Worm (Caenorhabditis elegans): Measurements from ENCODE around the gene catp-4.

The catp-4 gene

DNA sequence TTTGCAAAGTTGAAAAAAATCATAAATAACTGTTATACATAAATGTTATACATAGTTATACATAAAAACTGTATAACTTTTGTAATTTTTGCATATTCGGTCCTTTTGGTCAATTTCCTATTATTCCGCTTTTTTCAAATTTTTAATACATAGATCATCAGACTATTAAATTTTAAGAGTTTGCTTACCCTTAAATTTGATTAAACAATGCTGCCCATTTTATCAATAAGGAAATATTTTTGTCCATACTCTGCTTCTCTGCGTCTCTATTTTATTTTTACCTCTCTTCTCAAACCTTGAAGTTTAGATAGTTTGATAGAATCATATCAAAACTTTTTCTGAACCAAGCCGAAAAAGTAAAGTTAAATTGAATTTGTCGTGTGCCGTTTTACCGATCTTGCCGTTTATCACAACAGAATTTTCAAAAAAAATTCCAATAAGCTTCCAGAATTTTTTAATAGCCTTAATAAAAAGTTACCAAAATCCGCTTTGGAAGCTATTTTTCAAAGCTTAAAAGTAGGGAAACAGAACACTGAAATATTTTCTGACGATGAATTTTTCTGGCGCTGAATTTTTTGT, 6.0 kb downstream of the catp-4 start:
- TF ChIP-seq elt-2 (tag; optimal IDR thresholded peaks at IDR 0.05) (no peak), ahr-1 (tag; optimal IDR thresholded peaks at IDR 0.05) (no peak), ceh-22 (tag; optimal IDR thresholded peaks at IDR 0.05) (no peak), zip-5 (tag; optimal IDR thresholded peaks at IDR 0.05) (no peak), ceh-18 (tag; optimal IDR thresholded peaks at IDR 0.05) (no peak)

DNA sequence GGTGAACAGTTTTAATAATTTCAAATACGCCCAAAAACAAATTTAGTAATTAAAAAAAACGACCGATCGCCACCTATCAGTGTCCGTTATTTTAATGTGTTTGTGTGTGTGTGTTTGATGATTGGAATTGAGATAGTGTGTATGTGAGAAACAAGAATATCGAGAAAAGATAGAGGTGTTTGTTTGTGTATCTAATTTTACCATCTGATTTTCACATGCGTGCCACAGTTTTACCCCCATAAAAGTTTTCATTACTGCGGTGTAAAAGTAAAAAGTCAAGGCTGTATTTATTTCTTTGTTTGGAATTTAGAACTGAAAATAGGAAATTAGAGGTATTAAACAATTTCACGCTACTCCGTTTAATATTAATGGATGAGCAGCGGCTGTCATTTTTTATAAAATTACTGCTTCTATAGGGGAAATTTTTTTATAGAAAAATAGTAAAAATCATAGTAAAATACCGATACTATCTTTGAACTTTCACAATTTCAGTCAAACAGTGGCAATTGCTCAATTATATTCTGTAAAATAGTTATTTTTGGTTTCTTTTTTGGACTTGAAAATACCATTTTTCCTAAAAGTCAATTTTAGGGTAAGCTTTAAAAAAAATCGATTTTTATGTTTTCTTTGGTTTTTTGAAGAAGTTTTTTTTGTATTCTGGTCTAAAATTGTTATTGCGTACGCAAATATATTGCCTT, 6.7 kb downstream of the catp-4 start:
- no peak for TF ChIP-seq tbx-7 (tag; optimal IDR thresholded peaks at IDR 0.05)
- TF ChIP-seq pha-2 (tag; optimal IDR thresholded peaks at IDR 0.05) = no peak
- peak; percentile 25 for TF ChIP-seq elt-2 (tag; optimal IDR thresholded peaks at IDR 0.05)
- TF ChIP-seq gmeb-2 (tag; optimal IDR thresholded peaks at IDR 0.05) = no peak

DNA sequence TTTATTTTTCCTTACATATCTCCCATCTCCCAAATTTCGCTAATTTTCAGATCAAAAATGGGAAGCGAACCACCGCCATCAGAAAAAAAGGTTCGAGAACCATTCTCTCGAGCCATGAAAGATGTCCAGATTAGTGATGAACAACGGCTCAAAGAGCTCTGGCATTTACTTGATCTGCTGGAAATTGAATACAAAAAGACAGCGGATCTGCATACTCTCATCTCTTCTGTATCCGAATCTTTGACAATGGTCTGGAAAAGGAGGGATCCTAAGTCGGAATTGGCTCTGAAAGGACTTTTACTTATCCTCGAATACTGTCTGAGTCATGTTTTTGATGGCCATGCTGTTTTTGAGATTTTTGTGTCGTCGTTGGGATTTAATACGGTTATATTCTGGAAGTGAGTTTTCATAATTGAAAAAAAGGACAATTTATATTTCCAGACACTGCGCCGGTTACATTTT, 7.5 kb downstream of the catp-4 start, which contains the start of gene tps-2:
TSS of gene tps-2 (plus strand) at position 51 of the 462 bp plus-strand sequence.
- TF ChIP-seq nhr-232 (tag; optimal IDR thresholded peaks at IDR 0.05) = no peak
- no peak for TF ChIP-seq odd-2 (tag; optimal IDR thresholded peaks at IDR 0.05)
- TF ChIP-seq K02D7.2 (tag; optimal IDR thresholded peaks at IDR 0.05) = no peak
- TF ChIP-seq ahr-1 (tag; optimal IDR thresholded peaks at IDR 0.05) = no peak
- TF ChIP-seq mec-3 (tag; optimal IDR thresholded peaks at IDR 0.05; ENCODE audit: borderline replicate concordance) = no peak
- no peak for TF ChIP-seq zip-5 (tag; optimal IDR thresholded peaks at IDR 0.05)
- TF ChIP-seq ceh-24 (tag; optimal IDR thresholded peaks at IDR 0.05) = no peak
- TF ChIP-seq ref-2 (tag; optimal IDR thresholded peaks at IDR 0.05) = no peak

DNA sequence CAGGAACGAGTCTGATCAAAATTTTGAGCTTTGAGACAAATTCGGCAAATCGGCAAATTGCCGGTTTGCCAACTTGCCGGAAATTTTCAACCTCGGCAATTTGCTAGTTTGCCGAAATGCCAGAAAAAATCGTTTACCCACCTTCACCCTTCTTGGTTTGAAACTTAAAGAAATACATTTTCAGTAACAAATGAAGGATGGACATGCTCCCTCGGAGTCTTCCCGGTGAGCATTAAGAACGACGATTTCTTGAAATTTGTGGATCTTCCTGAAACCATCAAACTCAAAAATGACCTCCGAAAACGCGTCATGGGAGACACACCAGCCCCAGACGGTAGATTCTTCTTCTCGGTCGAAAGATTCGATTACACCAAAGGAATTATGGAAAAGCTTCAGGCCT, 9.4 kb downstream of the catp-4 start:
- TF ChIP-seq hlh-8 (tag; optimal IDR thresholded peaks at IDR 0.05) = no peak
- no peak for TF ChIP-seq ceh-2 (tag; optimal IDR thresholded peaks at IDR 0.05)
- TF ChIP-seq hlh-30 (tag; optimal IDR thresholded peaks at IDR 0.05; ENCODE audit: insufficient read depth) = no peak
- TF ChIP-seq ztf-16 (tag; optimal IDR thresholded peaks at IDR 0.05) = no peak
- TF ChIP-seq fkh-10 (GFP tag; optimal IDR thresholded peaks at IDR 0.05) = no peak
- no peak for TF ChIP-seq ceh-18 (tag; optimal IDR thresholded peaks at IDR 0.05)
- TF ChIP-seq sox-2 (GFP tag; IDR thresholded peaks at IDR 0.05) = no peak
- no peak for TF ChIP-seq syd-9 (tag; optimal IDR thresholded peaks at IDR 0.05)
- no peak for TF ChIP-seq nhr-232 (tag; optimal IDR thresholded peaks at IDR 0.05)
- TF ChIP-seq pqm-1 (tag; optimal IDR thresholded peaks at IDR 0.05) = no peak
- TF ChIP-seq mec-3 (tag; optimal IDR thresholded peaks at IDR 0.05; ENCODE audit: borderline replicate concordance) = no peak

DNA sequence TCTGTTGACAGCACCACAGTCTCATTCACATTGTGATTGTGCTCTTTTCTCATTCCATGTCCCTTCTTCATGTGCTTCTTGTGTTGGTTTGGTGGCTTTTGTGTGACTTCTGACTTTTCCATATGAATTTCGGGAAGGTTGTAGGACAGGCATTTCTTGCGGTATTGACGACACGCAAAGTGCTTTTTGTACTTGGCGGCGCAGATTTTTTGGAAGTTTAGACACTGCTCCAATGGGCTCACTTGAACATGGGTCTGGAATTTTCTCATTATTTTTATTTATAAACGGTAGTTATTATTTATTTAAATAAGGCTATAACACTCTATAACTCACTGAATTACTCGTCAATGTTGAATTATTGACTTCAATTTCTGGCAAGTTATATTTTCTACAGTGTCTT, 10.9 kb downstream of the catp-4 start:
- TF ChIP-seq ceh-14 (tag; optimal IDR thresholded peaks at IDR 0.05) = no peak
- TF ChIP-seq dve-1 (tag; optimal IDR thresholded peaks at IDR 0.05) = no peak
- TF ChIP-seq ceh-45 (GFP tag; IDR thresholded peaks at IDR 0.05) = no peak
- TF ChIP-seq ceh-19 (GFP tag; optimal IDR thresholded peaks at IDR 0.05) = no peak
- no peak for TF ChIP-seq ceh-22 (tag; optimal IDR thresholded peaks at IDR 0.05)
- TF ChIP-seq syd-9 (tag; optimal IDR thresholded peaks at IDR 0.05) = no peak
- no peak for TF ChIP-seq dmd-4 (tag; optimal IDR thresholded peaks at IDR 0.05; ENCODE audit: borderline replicate concordance)
- no peak for TF ChIP-seq ceh-48 (tag; optimal IDR thresholded peaks at IDR 0.05)
- TF ChIP-seq sox-2 (GFP tag; IDR thresholded peaks at IDR 0.05) = no peak
- no peak for TF ChIP-seq tbx-2 (tag; optimal IDR thresholded peaks at IDR 0.05)
- no peak for TF ChIP-seq zip-5 (tag; optimal IDR thresholded peaks at IDR 0.05)
- TF ChIP-seq unc-55 (GFP tag; optimal IDR thresholded peaks at IDR 0.05) = no peak
- TF ChIP-seq elt-2 (tag; optimal IDR thresholded peaks at IDR 0.05) = no peak
- TF ChIP-seq hlh-13 (GFP tag; optimal IDR thresholded peaks at IDR 0.05) = no peak
- no peak for TF ChIP-seq ref-2 (tag; optimal IDR thresholded peaks at IDR 0.05)
- TF ChIP-seq tbx-7 (tag; optimal IDR thresholded peaks at IDR 0.05) = no peak
- TF ChIP-seq lim-6 (tag; optimal IDR thresholded peaks at IDR 0.05) = no peak

Data from whole organism, late embryonic.